Fruit fly (Drosophila melanogaster) whole organism, prepupa: Measurements from ENCODE around the gene CG7006.
A peak's percentile ranks its signal among the peaks of the same experiment; 100 is the strongest.

Source experiments
- CG10631 ChIP-seq: fragments of 200-800 bp; sonication (Bioruptor generic); optimal IDR thresholded peaks from 2 replicates; lab custom pipeline; 2016; ENCODE audit warnings: missing biosample characterization, missing genetic modification characterization
- CG10669 ChIP-seq: fragments of 200-800 bp; sonication (Bioruptor generic); optimal IDR thresholded peaks from 3 replicates; lab custom pipeline; 2018; ENCODE audit warnings: missing biosample characterization, mild to moderate bottlenecking, missing genetic modification characterization, moderate library complexity
- CG11294 ChIP-seq: fragments of 200-800 bp; sonication (Bioruptor generic); IDR thresholded peaks from 2 replicates; pipeline ENCODE4 v1.3.6; 2022; ENCODE audit warnings: missing biosample characterization, missing genetic modification characterization
- CG11762 ChIP-seq: fragments of 200-800 bp; sonication (Bioruptor generic); optimal IDR thresholded peaks from 3 replicates; lab custom pipeline; 2016; ENCODE audit warnings: missing biosample characterization, missing genetic modification characterization; ENCODE audit not compliant: insufficient read depth
- CG11902 ChIP-seq: fragments of 200-800 bp; sonication (Bioruptor generic); optimal IDR thresholded peaks from 3 replicates; lab custom pipeline; 2016; ENCODE audit warnings: missing biosample characterization, missing genetic modification characterization
- CG15336 ChIP-seq: fragments of 200-800 bp; sonication (Bioruptor generic); IDR thresholded peaks from 2 replicates; pipeline ENCODE4 v1.3.6; 2022; ENCODE audit warnings: missing biosample characterization, missing genetic modification characterization
- CG16779 ChIP-seq: fragments of 200-800 bp; sonication (Bioruptor generic); optimal IDR thresholded peaks from 3 replicates; lab custom pipeline; 2017; ENCODE audit warnings: missing biosample characterization, mild to moderate bottlenecking, missing genetic modification characterization
- CG3032 ChIP-seq: fragments of 200-800 bp; optimal IDR thresholded peaks from 2 replicates; lab custom pipeline; 2019; ENCODE audit warnings: missing biosample characterization, mild to moderate bottlenecking, missing genetic modification characterization, moderate library complexity
- CG31627 ChIP-seq: fragments of 200-800 bp; sonication (Bioruptor generic); optimal IDR thresholded peaks from 3 replicates; lab custom pipeline; 2016; ENCODE audit warnings: missing biosample characterization, missing genetic modification characterization
- CG34406 ChIP-seq: fragments of 200-800 bp; sonication (Bioruptor generic); optimal IDR thresholded peaks from 3 replicates; lab custom pipeline; 2016; ENCODE audit warnings: missing biosample characterization, missing genetic modification characterization
- CG3919 ChIP-seq: fragments of 200-800 bp; sonication (Bioruptor generic); optimal IDR thresholded peaks from 3 replicates; lab custom pipeline; 2016; ENCODE audit warnings: missing biosample characterization, missing genetic modification characterization
- CG4318 ChIP-seq: fragments of 200-800 bp; sonication (Bioruptor generic); optimal IDR thresholded peaks from 3 replicates; lab custom pipeline; 2017; ENCODE audit warnings: missing biosample characterization, mild to moderate bottlenecking, missing genetic modification characterization
- CG6163 ChIP-seq: fragments of 200-800 bp; sonication (Bioruptor generic); IDR thresholded peaks from 3 replicates; pipeline ENCODE4 v1.3.6; 2022; ENCODE audit warnings: missing biosample characterization, missing genetic modification characterization
- CG6276 ChIP-seq: fragments of 200-800 bp; sonication (Bioruptor generic); optimal IDR thresholded peaks from 2 replicates; lab custom pipeline; 2017; ENCODE audit warnings: missing biosample characterization, mild to moderate bottlenecking, missing genetic modification characterization
- CG6792 ChIP-seq: fragments of 200-800 bp; sonication (Bioruptor generic); optimal IDR thresholded peaks from 3 replicates; lab custom pipeline; 2016; ENCODE audit warnings: missing biosample characterization, missing genetic modification characterization
- CG6808 ChIP-seq: fragments of 200-800 bp; sonication (Bioruptor generic); optimal IDR thresholded peaks from 3 replicates; lab custom pipeline; 2017; ENCODE audit warnings: missing biosample characterization, missing genetic modification characterization, mild to moderate bottlenecking, moderate library complexity, missing genetic modification reagents
- CG6854 ChIP-seq: fragments of 200-800 bp; sonication (Bioruptor generic); optimal IDR thresholded peaks from 2 replicates; lab custom pipeline; 2017; ENCODE audit warnings: missing biosample characterization, mild to moderate bottlenecking, missing genetic modification characterization
- CG8119 ChIP-seq: fragments of 200-800 bp; sonication (Bioruptor generic); IDR thresholded peaks from 3 replicates; pipeline ENCODE4 v1.3.6; 2022; ENCODE audit warnings: missing biosample characterization, missing genetic modification characterization
- CG8319 ChIP-seq: fragments of 200-800 bp; sonication (Bioruptor generic); optimal IDR thresholded peaks from 3 replicates; lab custom pipeline; 2016; ENCODE audit warnings: missing biosample characterization, missing genetic modification characterization
- CG8632 ChIP-seq: fragments of 200-800 bp; sonication (Bioruptor generic); optimal IDR thresholded peaks from 3 replicates; lab custom pipeline; 2016; ENCODE audit warnings: missing biosample characterization, missing genetic modification characterization
- Eip75B ChIP-seq: fragments of 200-800 bp; sonication (Bioruptor generic); optimal IDR thresholded peaks from 3 replicates; lab custom pipeline; 2016; ENCODE audit warnings: missing biosample characterization, missing genetic modification characterization
- Eip78C ChIP-seq: fragments of 200-800 bp; sonication (Bioruptor generic); peaks from one replicate; lab custom pipeline; 2016; ENCODE audit warnings: missing biosample characterization, missing genetic modification characterization
- Eip93F ChIP-seq: fragments of 200-800 bp; sonication (Bioruptor generic); optimal IDR thresholded peaks from 2 replicates; lab custom pipeline; 2016; ENCODE audit warnings: missing biosample characterization, mild to moderate bottlenecking, missing genetic modification characterization
- Ets96B ChIP-seq: fragments of 200-800 bp; optimal IDR thresholded peaks from 2 replicates; lab custom pipeline; 2019; ENCODE audit warnings: missing biosample characterization, mild to moderate bottlenecking, missing genetic modification characterization, moderate library complexity
- Gug ChIP-seq: fragments of 200-800 bp; sonication (Bioruptor generic); IDR thresholded peaks from 2 replicates; pipeline ENCODE4 v1.3.6; 2022; ENCODE audit warnings: missing biosample characterization, missing genetic modification characterization
- Hr38 ChIP-seq: sonication (Bioruptor generic); optimal IDR thresholded peaks from 2 replicates; lab custom pipeline; 2016; ENCODE audit warnings: missing biosample characterization, missing genetic modification characterization
- Hr39 ChIP-seq: fragments of 200-800 bp; sonication (Bioruptor generic); optimal IDR thresholded peaks from 2 replicates; lab custom pipeline; 2016; ENCODE audit warnings: missing biosample characterization, missing genetic modification characterization
- Hr4 ChIP-seq: fragments of 200-800 bp; sonication (Bioruptor generic); optimal IDR thresholded peaks from 3 replicates; lab custom pipeline; 2016; ENCODE audit warnings: missing biosample characterization, missing genetic modification characterization
- Lpt ChIP-seq: fragments of 200-800 bp; sonication (Bioruptor generic); optimal IDR thresholded peaks from 3 replicates; lab custom pipeline; 2016; ENCODE audit warnings: missing biosample characterization, missing genetic modification characterization
- Met ChIP-seq: fragments of 200-800 bp; sonication (Bioruptor generic); optimal IDR thresholded peaks from 3 replicates; lab custom pipeline; 2016; ENCODE audit warnings: missing biosample characterization, missing genetic modification characterization
- OdsH ChIP-seq: fragments of 200-800 bp; sonication (Bioruptor generic); optimal IDR thresholded peaks from 3 replicates; lab custom pipeline; 2016; ENCODE audit warnings: missing biosample characterization, missing genetic modification characterization
- Smox ChIP-seq: fragments of 200-800 bp; sonication (Bioruptor generic); optimal IDR thresholded peaks from 3 replicates; lab custom pipeline; 2016; ENCODE audit warnings: missing biosample characterization, missing genetic modification characterization
- Sox14 ChIP-seq: fragments of 200-800 bp; sonication (Bioruptor generic); optimal IDR thresholded peaks from 3 replicates; lab custom pipeline; 2016; ENCODE audit warnings: missing biosample characterization, missing genetic modification characterization
- achi ChIP-seq: fragments of 200-800 bp; sonication (Bioruptor generic); optimal IDR thresholded peaks from 3 replicates; lab custom pipeline; 2016; ENCODE audit warnings: missing biosample characterization, missing genetic modification characterization
- acj6 ChIP-seq: fragments of 200-800 bp; sonication (Bioruptor generic); optimal IDR thresholded peaks from 3 replicates; lab custom pipeline; 2016; ENCODE audit warnings: missing biosample characterization, missing genetic modification characterization
- dac ChIP-seq: fragments of 200-800 bp; sonication (Bioruptor generic); optimal IDR thresholded peaks from 2 replicates; lab custom pipeline; 2017; ENCODE audit warnings: missing biosample characterization, mild to moderate bottlenecking, missing genetic modification characterization
- dsx ChIP-seq: fragments of 200-800 bp; optimal IDR thresholded peaks from 3 replicates; lab custom pipeline; 2019; ENCODE audit warnings: missing biosample characterization, mild to moderate bottlenecking, missing genetic modification characterization, moderate library complexity; ENCODE audit not compliant: poor library complexity, severe bottlenecking
- fd59A ChIP-seq: fragments of 200-800 bp; sonication (Bioruptor generic); optimal IDR thresholded peaks from 2 replicates; lab custom pipeline; 2017; ENCODE audit warnings: missing biosample characterization, mild to moderate bottlenecking, missing genetic modification characterization, missing genetic modification reagents
- fd85E ChIP-seq: fragments of 200-800 bp; sonication (Bioruptor generic); optimal IDR thresholded peaks from 3 replicates; lab custom pipeline; 2016; ENCODE audit warnings: missing biosample characterization, missing genetic modification characterization
- fkh ChIP-seq: fragments of 200-800 bp; sonication (Bioruptor generic); optimal IDR thresholded peaks from 3 replicates; lab custom pipeline; 2017; ENCODE audit warnings: missing biosample characterization, mild to moderate bottlenecking, missing genetic modification characterization, moderate library complexity
- lz ChIP-seq: fragments of 200-800 bp; sonication (Bioruptor generic); optimal IDR thresholded peaks from 3 replicates; lab custom pipeline; 2016; ENCODE audit warnings: missing biosample characterization, missing genetic modification characterization
- net ChIP-seq: fragments of 200-800 bp; sonication (Bioruptor generic); optimal IDR thresholded peaks from 3 replicates; lab custom pipeline; 2016; ENCODE audit warnings: missing biosample characterization, missing genetic modification characterization
- pdm3 ChIP-seq: fragments of 200-800 bp; sonication (Bioruptor generic); optimal IDR thresholded peaks from 3 replicates; lab custom pipeline; 2016; ENCODE audit warnings: missing biosample characterization, missing genetic modification characterization
- salr ChIP-seq, 2 experiments: fragments of 200-800 bp; sonication (Bioruptor generic); optimal IDR thresholded peaks; 3 replicates each; lab custom pipeline; 2016 to 2018; ENCODE audit warnings: missing biosample characterization in 2 of 2, missing genetic modification characterization in 2 of 2, mild to moderate bottlenecking in 1 of 2
- spab ChIP-seq: fragments of 200-800 bp; sonication (Bioruptor generic); optimal IDR thresholded peaks from 2 replicates; lab custom pipeline; 2017; ENCODE audit warnings: missing biosample characterization, mild to moderate bottlenecking, missing genetic modification characterization, missing genetic modification reagents
- ss ChIP-seq, 2 experiments: fragments of 200-800 bp; sonication (Bioruptor generic); optimal IDR thresholded peaks; 2 replicates in 1 of 2; 3 replicates in 1 of 2; lab custom pipeline; 2017 to 2018; ENCODE audit warnings: mild to moderate bottlenecking in 2 of 2, missing biosample characterization in 2 of 2, missing genetic modification characterization in 2 of 2, moderate library complexity in 1 of 2
- topi ChIP-seq: fragments of 200-800 bp; sonication (Bioruptor generic); optimal IDR thresholded peaks from 3 replicates; lab custom pipeline; 2016; ENCODE audit warnings: missing biosample characterization, missing genetic modification characterization
- vri ChIP-seq: fragments of 200-800 bp; sonication (Bioruptor generic); optimal IDR thresholded peaks from 3 replicates; lab custom pipeline; 2016; ENCODE audit warnings: missing biosample characterization, mild to moderate bottlenecking, missing genetic modification characterization

CG7006 gene

DNA sequence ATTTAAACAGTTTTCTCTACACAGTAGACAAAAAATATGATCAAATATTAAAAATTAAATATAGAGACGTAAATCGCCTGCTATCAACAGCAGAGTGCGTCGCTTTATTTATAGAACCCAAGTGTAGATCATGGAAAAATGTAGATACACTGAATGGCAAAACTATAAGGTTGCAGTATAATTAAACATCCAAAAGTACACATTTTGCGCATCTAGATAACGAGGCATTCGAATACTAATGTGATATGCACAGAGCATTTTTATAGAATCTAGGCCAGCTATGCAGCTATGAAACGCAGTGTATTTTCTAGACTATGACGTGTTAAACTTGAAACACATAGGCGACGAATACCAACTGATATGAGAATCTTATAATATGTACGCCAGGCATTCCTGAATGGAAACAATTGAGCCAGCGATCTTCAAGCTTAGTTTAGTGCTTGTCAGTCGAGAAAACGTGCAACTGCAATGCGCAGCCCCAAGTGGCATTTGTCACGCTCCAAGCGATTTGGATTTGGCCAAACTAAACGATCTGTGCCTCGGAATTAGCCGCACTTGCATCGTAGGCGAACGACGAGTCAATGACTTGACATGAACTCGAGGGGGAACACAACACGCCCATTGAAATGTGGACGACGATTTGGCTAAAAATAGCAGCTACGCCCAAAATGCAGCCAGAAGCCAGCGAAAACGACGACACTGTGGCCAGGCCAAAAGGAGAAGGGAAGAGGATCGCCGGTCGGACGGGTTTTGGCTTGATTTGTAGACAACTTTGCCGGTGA is 39.4 kb upstream of the CG7006 start (continued):
- peak; percentile 92 for TF ChIP-seq CG8119
- peak; percentile 96 for TF ChIP-seq CG6163 (GFP tag; lab: Robert Waterston, UW)
- no peak for TF ChIP-seq OdsH (GFP tag; lab: Kevin White, UChicago)
- peak; percentile 89 for TF ChIP-seq net (GFP tag; lab: Kevin White, UChicago)
- peak; percentile 81 for TF ChIP-seq spab (GFP tag; lab: Kevin White, UChicago)
- TF ChIP-seq lz (GFP tag; lab: Kevin White, UChicago): peak; percentile 87
- TF ChIP-seq CG11762 (GFP tag; lab: Kevin White, UChicago): peak; percentile 84
- TF ChIP-seq CG10669: no peak
- TF ChIP-seq achi (GFP tag; lab: Kevin White, UChicago): peak; percentile 87
- no peak for TF ChIP-seq Met (GFP tag; lab: Kevin White, UChicago)
- TF ChIP-seq CG10631: peak; percentile 92
- peak; percentile 67 for TF ChIP-seq Lpt (GFP tag; lab: Kevin White, UChicago)
- TF ChIP-seq CG8632: peak; percentile 74
- peak; percentile 89 for TF ChIP-seq acj6 (GFP tag; lab: Kevin White, UChicago)
- peak; percentile 85 for TF ChIP-seq CG6276 (GFP tag; lab: Kevin White, UChicago)
- TF ChIP-seq pdm3 (GFP tag; lab: Kevin White, UChicago): peak; percentile 90
- TF ChIP-seq fd59A (GFP tag; lab: Kevin White, UChicago): peak; percentile 80
- TF ChIP-seq Hr39 (GFP tag; lab: Kevin White, UChicago): peak; percentile 88
- peak; percentile 90 for TF ChIP-seq CG15336 (GFP tag; lab: Robert Waterston, UW)
- TF ChIP-seq Gug: peak; percentile 95
- TF ChIP-seq fd85E: peak; percentile 52
- no peak for TF ChIP-seq Eip93F (GFP tag; lab: Kevin White, UChicago)
- peak; percentile 84 for TF ChIP-seq dac (GFP tag; lab: Kevin White, UChicago)
- TF ChIP-seq CG34406: peak; percentile 82
- TF ChIP-seq Sox14 (GFP tag; lab: Kevin White, UChicago): peak; percentile 94
- peak; percentile 83 for TF ChIP-seq topi (GFP tag; lab: Kevin White, UChicago)
- peak; percentile 85 for TF ChIP-seq CG3032 (tag; lab: Kevin White, UChicago)
- peak; percentile 99 for TF ChIP-seq Ets96B
- TF ChIP-seq Eip78C (GFP tag; lab: Kevin White, UChicago): peak; percentile 97
- TF ChIP-seq CG3919 (GFP tag; lab: Kevin White, UChicago): peak; percentile 91
- peak; percentile 87 for TF ChIP-seq CG16779
- TF ChIP-seq CG6854 (GFP tag; lab: Kevin White, UChicago): no peak
- TF ChIP-seq salr (GFP tag; optimal IDR thresholded peaks at IDR 0.05; lab: Kevin White, UChicago): peak in 1 of 2 experiments; percentile 91
- TF ChIP-seq ss (GFP tag; optimal IDR thresholded peaks at IDR 0.05; lab: Kevin White, UChicago): peak in 1 of 2 experiments; percentile 67
- peak; percentile 80 for TF ChIP-seq fkh (GFP tag; lab: Kevin White, UChicago)
- peak; percentile 65 for TF ChIP-seq CG8319 (GFP tag; lab: Kevin White, UChicago)
- peak; percentile 93 for TF ChIP-seq Hr4 (GFP tag; lab: Kevin White, UChicago)
- TF ChIP-seq CG6808: no peak
- TF ChIP-seq CG31627 (GFP tag; lab: Kevin White, UChicago): peak; percentile 86

DNA sequence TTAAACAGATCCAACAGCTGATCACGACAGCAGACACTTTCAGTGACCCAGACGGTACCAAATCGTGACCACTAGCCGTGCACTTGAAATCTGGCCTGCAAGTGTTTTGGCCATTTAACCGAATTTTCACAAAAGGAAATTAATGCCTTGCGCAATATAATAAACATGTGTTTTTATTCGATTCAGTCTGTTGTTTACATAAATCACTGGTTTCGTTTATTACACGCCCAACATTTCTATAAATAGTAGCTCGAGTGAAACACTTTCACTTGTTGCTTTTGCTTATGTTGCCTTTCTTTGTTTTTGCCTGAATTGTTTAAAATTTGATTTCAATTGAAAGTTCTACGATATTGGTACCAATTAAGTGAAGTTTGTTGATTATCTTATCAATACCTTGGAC is 38.0 kb upstream of the CG7006 start:
- TF ChIP-seq dsx: no peak
- TF ChIP-seq dac (GFP tag; lab: Kevin White, UChicago): no peak
- TF ChIP-seq ss (GFP tag; optimal IDR thresholded peaks at IDR 0.05; lab: Kevin White, UChicago): no peak
- TF ChIP-seq Hr4 (GFP tag; lab: Kevin White, UChicago): no peak
- TF ChIP-seq Eip78C (GFP tag; lab: Kevin White, UChicago): no peak
- no peak for TF ChIP-seq CG11902 (GFP tag; lab: Kevin White, UChicago)
- TF ChIP-seq CG4318 (GFP tag; lab: Kevin White, UChicago): no peak
- no peak for TF ChIP-seq vri (GFP tag; lab: Kevin White, UChicago)
- TF ChIP-seq Smox (GFP tag; lab: Kevin White, UChicago): no peak
- no peak for TF ChIP-seq Hr38 (GFP tag; lab: Kevin White, UChicago)
- no peak for TF ChIP-seq CG11294
- TF ChIP-seq Eip93F (GFP tag; lab: Kevin White, UChicago): no peak
- TF ChIP-seq Hr39 (GFP tag; lab: Kevin White, UChicago): no peak
- no peak for TF ChIP-seq fd59A (GFP tag; lab: Kevin White, UChicago)
- TF ChIP-seq lz (GFP tag; lab: Kevin White, UChicago): no peak
- TF ChIP-seq fkh (GFP tag; lab: Kevin White, UChicago): no peak
- TF ChIP-seq Eip75B (GFP tag; lab: Kevin White, UChicago): no peak
- TF ChIP-seq CG6792 (GFP tag; lab: Kevin White, UChicago): no peak
- no peak for TF ChIP-seq CG11762 (GFP tag; lab: Kevin White, UChicago)
